Fruit fly (Drosophila melanogaster) whole organism, embryonic: ENCODE measurements around the gene Rdh.

Source experiments
- Blimp-1 ChIP-seq: fragments of 200-800 bp; sonication (Bioruptor generic); optimal IDR thresholded peaks from 3 replicates; lab custom pipeline; 2018; ENCODE audit warnings: missing biosample characterization, missing genetic modification characterization, mild to moderate bottlenecking, moderate library complexity, missing genetic modification reagents
- CG10209 ChIP-seq: fragments of 200-800 bp; sonication (Bioruptor generic); optimal IDR thresholded peaks from 3 replicates; lab custom pipeline; 2017; ENCODE audit warnings: missing biosample characterization, mild to moderate bottlenecking, missing genetic modification characterization, missing genetic modification reagents
- CG10267 ChIP-seq: fragments of 200-800 bp; sonication (Bioruptor generic); optimal IDR thresholded peaks from 2 replicates; lab custom pipeline; 2018; ENCODE audit warnings: missing biosample characterization, mild to moderate bottlenecking, missing genetic modification characterization, moderate library complexity
- CG12155 ChIP-seq: fragments of 200-800 bp; sonication (Bioruptor generic); optimal IDR thresholded peaks from 3 replicates; lab custom pipeline; 2016; ENCODE audit warnings: missing biosample characterization, missing genetic modification characterization
- CG13424 ChIP-seq: fragments of 200-800 bp; sonication (Bioruptor generic); optimal IDR thresholded peaks from 2 replicates; lab custom pipeline; 2019; ENCODE audit warnings: missing biosample characterization, mild to moderate bottlenecking, missing genetic modification characterization, moderate library complexity
- CG15269 ChIP-seq: fragments of 200-800 bp; sonication (Bioruptor generic); optimal IDR thresholded peaks from 2 replicates; lab custom pipeline; 2018; ENCODE audit warnings: missing biosample characterization, mild to moderate bottlenecking, missing genetic modification characterization, moderate library complexity
- CG17328 ChIP-seq: fragments of 200-800 bp; sonication (Bioruptor generic); IDR thresholded peaks from 2 replicates; pipeline ENCODE4 v1.3.6; 2022; ENCODE audit warnings: missing biosample characterization, missing genetic modification characterization
- CG2116 ChIP-seq: fragments of 200-800 bp; sonication (Bioruptor generic); optimal IDR thresholded peaks from 3 replicates; lab custom pipeline; 2018; ENCODE audit warnings: missing biosample characterization, mild to moderate bottlenecking, missing genetic modification characterization
- CG2120 ChIP-seq: fragments of 200-800 bp; sonication (Bioruptor generic); optimal IDR thresholded peaks from 3 replicates; lab custom pipeline; 2016; ENCODE audit warnings: missing biosample characterization, missing genetic modification characterization
- CG34422 ChIP-seq: fragments of 200-800 bp; sonication (Bioruptor generic); IDR thresholded peaks from 3 replicates; pipeline ENCODE4 v1.3.6; 2022; ENCODE audit warnings: missing biosample characterization, missing genetic modification characterization
- CG3847 ChIP-seq: fragments of 200-800 bp; sonication (Bioruptor generic); IDR thresholded peaks from 2 replicates; pipeline ENCODE4 v1.3.6; 2022; ENCODE audit warnings: missing biosample characterization, missing genetic modification characterization
- CG4730 ChIP-seq: fragments of 200-800 bp; sonication (Bioruptor generic); IDR thresholded peaks from 2 replicates; pipeline ENCODE4 v1.3.6; 2022; ENCODE audit warnings: missing biosample characterization, missing genetic modification characterization
- CG7372 ChIP-seq: fragments of 200-800 bp; sonication (Bioruptor generic); IDR thresholded peaks from 2 replicates; pipeline ENCODE4 v1.3.6; 2022; ENCODE audit warnings: missing biosample characterization, missing genetic modification characterization
- CG7556 ChIP-seq: fragments of 200-800 bp; sonication (Bioruptor generic); optimal IDR thresholded peaks from 2 replicates; lab custom pipeline; 2017; ENCODE audit warnings: missing biosample characterization, mild to moderate bottlenecking, missing genetic modification characterization
- CG7963 ChIP-seq: fragments of 200-800 bp; sonication (Bioruptor generic); IDR thresholded peaks from 3 replicates; pipeline ENCODE4 v1.3.6; 2022; ENCODE audit warnings: missing biosample characterization, missing genetic modification characterization; ENCODE audit not compliant: partially characterized antibody
- CG8924 ChIP-seq: fragments of 200-800 bp; optimal IDR thresholded peaks from 3 replicates; lab custom pipeline; 2019; ENCODE audit warnings: missing biosample characterization, mild to moderate bottlenecking, missing genetic modification characterization, moderate library complexity
- CG9437 ChIP-seq: fragments of 200-800 bp; sonication (Bioruptor generic); optimal IDR thresholded peaks from 2 replicates; lab custom pipeline; 2018; ENCODE audit warnings: missing biosample characterization, mild to moderate bottlenecking, missing genetic modification characterization
- CG9797 ChIP-seq: fragments of 200-800 bp; sonication (Bioruptor generic); optimal IDR thresholded peaks from 3 replicates; lab custom pipeline; 2018; ENCODE audit warnings: missing biosample characterization, mild to moderate bottlenecking, missing genetic modification characterization
- CG9932 ChIP-seq: fragments of 200-800 bp; sonication (Bioruptor generic); IDR thresholded peaks from 2 replicates; pipeline ENCODE4 v1.3.6; 2022; ENCODE audit warnings: missing biosample characterization, missing genetic modification characterization
- CoRest ChIP-seq: fragments of 200-800 bp; sonication (Bioruptor generic); optimal IDR thresholded peaks from 3 replicates; lab custom pipeline; 2018; ENCODE audit warnings: missing biosample characterization, mild to moderate bottlenecking, missing genetic modification characterization, moderate library complexity
- D19A ChIP-seq: fragments of 200-800 bp; optimal IDR thresholded peaks from 3 replicates; lab custom pipeline; 2019; ENCODE audit warnings: missing biosample characterization, mild to moderate bottlenecking, missing genetic modification characterization, moderate library complexity
- Dek ChIP-seq: fragments of 200-800 bp; sonication (Bioruptor generic); optimal IDR thresholded peaks from 3 replicates; lab custom pipeline; 2019; ENCODE audit warnings: missing biosample characterization, mild to moderate bottlenecking, missing genetic modification characterization, moderate library complexity
- Fer3 ChIP-seq: fragments of 200-800 bp; sonication (Bioruptor generic); optimal IDR thresholded peaks from 2 replicates; lab custom pipeline; 2018; ENCODE audit warnings: missing biosample characterization, mild to moderate bottlenecking, missing genetic modification characterization, moderate library complexity
- Hr3 ChIP-seq: fragments of 200-800 bp; sonication (Bioruptor generic); optimal IDR thresholded peaks from 3 replicates; lab custom pipeline; 2016; ENCODE audit warnings: missing biosample characterization, missing genetic modification characterization
- Meics ChIP-seq: fragments of 200-800 bp; sonication (Bioruptor generic); optimal IDR thresholded peaks from 2 replicates; lab custom pipeline; 2017; ENCODE audit warnings: missing biosample characterization, mild to moderate bottlenecking, missing genetic modification characterization
- Nf-YA ChIP-seq: fragments of 200-800 bp; sonication (Bioruptor generic); IDR thresholded peaks from 2 replicates; pipeline ENCODE4 v1.3.6; 2022; ENCODE audit warnings: missing biosample characterization, missing genetic modification characterization
- Rfx ChIP-seq: fragments of 200-800 bp; sonication (Bioruptor generic); IDR thresholded peaks from 2 replicates; pipeline ENCODE4 v1.3.6; 2022; ENCODE audit warnings: missing biosample characterization, missing genetic modification characterization
- Usf ChIP-seq: fragments of 200-800 bp; sonication (Bioruptor generic); optimal IDR thresholded peaks from 2 replicates; lab custom pipeline; 2017; ENCODE audit warnings: missing genotype, missing biosample characterization, missing genetic modification characterization
- al ChIP-seq: fragments of 200-800 bp; sonication (Bioruptor generic); IDR thresholded peaks from 2 replicates; pipeline ENCODE4 v1.3.6; 2022; ENCODE audit warnings: missing biosample characterization, missing genetic modification characterization
- da ChIP-seq: fragments of 200-800 bp; sonication (Bioruptor generic); optimal IDR thresholded peaks from 2 replicates; lab custom pipeline; 2016; ENCODE audit warnings: missing biosample characterization, missing genetic modification characterization
- dmrt99B ChIP-seq: fragments of 200-800 bp; sonication (Bioruptor generic); optimal IDR thresholded peaks from 2 replicates; lab custom pipeline; 2018; ENCODE audit warnings: missing biosample characterization, mild to moderate bottlenecking, missing genetic modification characterization, moderate library complexity
- dysf ChIP-seq: fragments of 200-800 bp; sonication (Bioruptor generic); IDR thresholded peaks from 3 replicates; pipeline ENCODE4 v1.3.6; 2022; ENCODE audit warnings: missing biosample characterization, missing genetic modification characterization
- fd3F ChIP-seq: fragments of 200-800 bp; sonication (Bioruptor generic); optimal IDR thresholded peaks from 2 replicates; lab custom pipeline; 2018; ENCODE audit warnings: missing biosample characterization, mild to moderate bottlenecking, missing genetic modification characterization, moderate library complexity
- gem ChIP-seq: fragments of 200-800 bp; sonication (Bioruptor generic); optimal IDR thresholded peaks from 2 replicates; lab custom pipeline; 2019; ENCODE audit warnings: missing biosample characterization, mild to moderate bottlenecking, missing genetic modification characterization, moderate library complexity
- grau ChIP-seq: fragments of 200-800 bp; optimal IDR thresholded peaks from 3 replicates; lab custom pipeline; 2019; ENCODE audit warnings: missing biosample characterization, mild to moderate bottlenecking, missing genetic modification characterization, moderate library complexity
- hkb ChIP-seq, 2 experiments: fragments of 200-800 bp in 1 of 2; fragments of >200 bp in 1 of 2; sonication (Bioruptor generic) in 1 of 2; IDR thresholded peaks in 1 of 2; optimal IDR thresholded peaks in 1 of 2; 2 replicates each; pipeline versions ENCODE4 v1.3.6 to Lab custom; 2017 to 2022; ENCODE audit warnings: missing biosample characterization in 1 of 2, missing genetic modification characterization in 1 of 2
- lilli ChIP-seq: fragments of 200-800 bp; sonication (Bioruptor generic); optimal IDR thresholded peaks from 3 replicates; lab custom pipeline; 2016; ENCODE audit warnings: missing biosample characterization, missing genetic modification characterization
- oc ChIP-seq: fragments of 200-800 bp; sonication (Bioruptor generic); optimal IDR thresholded peaks from 2 replicates; lab custom pipeline; 2018; ENCODE audit warnings: missing biosample characterization, mild to moderate bottlenecking, missing genetic modification characterization, moderate library complexity
- org-1 ChIP-seq: fragments of 200-800 bp; sonication (Bioruptor generic); optimal IDR thresholded peaks from 2 replicates; lab custom pipeline; 2017; ENCODE audit warnings: missing biosample characterization, missing genetic modification characterization
- prd ChIP-seq, 3 experiments: fragments of >200 bp in 2 of 3; fragments of 200-800 bp in 1 of 3; sonication (Bioruptor generic) in 1 of 3; optimal IDR thresholded peaks in 2 of 3; IDR thresholded peaks in 1 of 3; 2 replicates in 2 of 3; 3 replicates in 1 of 3; pipeline versions ENCODE4 v1.3.6 to Lab custom; 2017 to 2022; ENCODE audit warnings: missing biosample characterization in 1 of 3, missing genetic modification characterization in 1 of 3
- repo ChIP-seq: fragments of 200-800 bp; sonication (Bioruptor generic); optimal IDR thresholded peaks from 2 replicates; lab custom pipeline; 2016; ENCODE audit warnings: missing biosample characterization, missing genetic modification characterization
- row ChIP-seq: fragments of 200-800 bp; sonication (Bioruptor generic); IDR thresholded peaks from 3 replicates; pipeline ENCODE4 v1.3.6; 2022; ENCODE audit warnings: missing biosample characterization, missing genetic modification characterization
- stc ChIP-seq: fragments of 200-800 bp; sonication (Bioruptor generic); IDR thresholded peaks from 2 replicates; pipeline ENCODE4 v1.3.6; 2022; ENCODE audit warnings: missing biosample characterization, missing genetic modification characterization
- sug ChIP-seq: fragments of 200-800 bp; optimal IDR thresholded peaks from 2 replicates; lab custom pipeline; 2019; ENCODE audit warnings: missing biosample characterization, mild to moderate bottlenecking, missing genetic modification characterization, moderate library complexity
- tgo ChIP-seq: fragments of 200-800 bp; sonication (Bioruptor generic); IDR thresholded peaks from 3 replicates; pipeline ENCODE4 v1.3.6; 2022; ENCODE audit warnings: missing biosample characterization, missing genetic modification characterization
- tio ChIP-seq: fragments of 200-800 bp; sonication (Bioruptor generic); optimal IDR thresholded peaks from 2 replicates; lab custom pipeline; 2017; ENCODE audit warnings: missing biosample characterization, missing genetic modification characterization, inconsistent platforms
- wor ChIP-seq: fragments of 200-800 bp; sonication (Bioruptor generic); IDR thresholded peaks from 2 replicates; pipeline ENCODE4 v1.3.6; 2022; ENCODE audit warnings: missing biosample characterization, missing genetic modification characterization

The Rdh gene

DNA sequence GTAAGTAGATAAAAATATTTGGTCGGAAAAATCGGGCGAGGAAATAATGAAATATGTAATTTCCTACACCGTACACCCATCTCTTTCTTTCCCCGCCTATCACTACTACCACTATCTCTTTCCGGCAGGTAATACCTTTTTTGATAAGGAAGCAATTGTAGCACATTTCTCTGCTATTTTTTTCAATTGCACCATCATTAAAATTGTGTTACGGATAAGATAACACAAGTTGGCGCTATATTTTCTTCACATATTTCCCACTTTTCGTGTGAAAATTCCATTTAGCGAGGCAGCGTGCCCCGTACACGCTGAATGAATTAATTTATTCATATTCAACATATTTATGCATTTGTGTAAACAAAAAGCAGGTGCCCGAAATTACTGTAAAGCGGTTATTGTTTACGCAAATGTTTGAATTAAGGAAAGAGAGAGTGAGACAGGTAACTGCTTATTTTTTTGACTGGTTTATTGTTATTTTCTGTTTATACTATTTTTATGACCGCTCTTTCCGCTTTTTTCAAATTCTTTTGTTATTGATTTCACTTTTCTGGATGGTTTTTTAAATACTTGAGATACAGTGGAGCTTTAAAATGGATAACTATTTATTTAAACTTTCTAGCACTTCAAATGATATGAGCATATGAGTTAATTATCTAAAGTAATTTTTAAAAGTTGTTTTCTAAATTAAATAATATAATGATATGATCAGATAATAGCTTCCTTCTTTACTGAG lies 38.7 kb upstream of the Rdh start (continued):
- TF ChIP-seq row (GFP tag; lab: Robert Waterston, UW) (peak; percentile 77), D19A (tag; lab: Kevin White, UChicago) (peak; percentile 48), CG9932 (GFP tag; lab: Robert Waterston, UW) (peak; percentile 60), CG8924 (tag; lab: Kevin White, UChicago) (peak; percentile 25), wor (GFP tag; lab: Robert Waterston, UW) (peak; percentile 34; the same call in 1 of the 2 replicates), org-1 (GFP tag; lab: Kevin White, UChicago) (peak; percentile 13), dysf (GFP tag; lab: Robert Waterston, UW) (peak; percentile 59; the same call in 2 of the 3 replicates), CG2120 (GFP tag; lab: Kevin White, UChicago) (peak; percentile 30), CG10267 (peak; percentile 13), sug (tag; lab: Kevin White, UChicago) (peak; percentile 13), Fer3 (tag; lab: Kevin White, UChicago) (peak; percentile 47), repo (no peak), hkb (optimal IDR thresholded peaks at IDR 0.05; lab: Kevin White, UChicago) (no peak), hkb (GFP tag; IDR thresholded peaks at IDR 0.05; lab: Robert Waterston, UW) (peak; percentile 63), CG17328 (peak; percentile 48), CG9437 (peak; percentile 48), CG7963 (no peak), prd (optimal IDR thresholded peaks at IDR 0.05; lab: Kevin White, UChicago) (no peak), prd (GFP tag; IDR thresholded peaks at IDR 0.05; lab: Robert Waterston, UW) (peak; percentile 61; the same call in 2 of the 3 replicates), CG7556 (peak; percentile 41), Dek (tag; lab: Kevin White, UChicago) (peak; percentile 3), CG13424 (tag; lab: Kevin White, UChicago) (peak; percentile 67), Rfx (peak; percentile 58; the same call in 1 of the 2 replicates), Usf (GFP tag; lab: Kevin White, UChicago) (no peak), CG10209 (GFP tag; lab: Kevin White, UChicago) (peak; percentile 38), CG12155 (GFP tag; lab: Kevin White, UChicago) (peak; percentile 49), CG9797 (GFP tag; lab: Kevin White, UChicago) (no peak), CG15269 (tag; lab: Kevin White, UChicago) (peak; percentile 61), tgo (GFP tag; lab: Robert Waterston, UW) (peak; percentile 58), CoRest (tag; lab: Kevin White, UChicago) (peak; percentile 73), dmrt99B (tag; lab: Kevin White, UChicago) (peak; percentile 66), oc (tag; lab: Kevin White, UChicago) (peak; percentile 57), CG4730 (GFP tag; lab: Robert Waterston, UW) (peak; percentile 52), Nf-YA (peak; percentile 50; the same call in 1 of the 2 replicates), Meics (peak; percentile 9), CG2116 (GFP tag; lab: Kevin White, UChicago) (no peak), lilli (GFP tag; lab: Kevin White, UChicago) (peak; percentile 5), grau (tag; lab: Kevin White, UChicago) (peak; percentile 94), stc (GFP tag; lab: Robert Waterston, UW) (peak; percentile 64; the same call in 1 of the 2 replicates), CG34422 (GFP tag; lab: Robert Waterston, UW) (0 out of 3 replicates have a peak, but pooled peaks have one; percentile 45), fd3F (peak; percentile 19), Hr3 (GFP tag; lab: Kevin White, UChicago) (peak; percentile 18), Blimp-1 (peak; percentile 69), al (GFP tag; lab: Robert Waterston, UW) (peak; percentile 49; the same call in 1 of the 2 replicates), tio (GFP tag; lab: Kevin White, UChicago) (peak; percentile 9), CG7372 (GFP tag; lab: Robert Waterston, UW) (0 out of 2 replicates have a peak, but pooled peaks have one; percentile 37), CG3847 (0 out of 2 replicates have a peak, but pooled peaks have one; percentile 31), gem (tag; lab: Kevin White, UChicago) (peak; percentile 82), da (GFP tag; lab: Kevin White, UChicago) (no peak)
